Fruit fly (Drosophila melanogaster): ENCODE data around the gene Kcmf1.

dm6 chr3R:9027082-9027481 is 12.4 kb upstream of the Kcmf1 start:
- no peak for TF ChIP-seq CG32767 (GFP tag; IDR thresholded peaks at IDR 0.05)
- no peak for TF ChIP-seq CG9932 (GFP tag; IDR thresholded peaks at IDR 0.05)
- TF ChIP-seq eyg (GFP tag; optimal IDR thresholded peaks at IDR 0.05), result no peak
- no peak for TF ChIP-seq CG2199 (GFP tag; IDR thresholded peaks at IDR 0.05)
- TF ChIP-seq row (GFP tag; IDR thresholded peaks at IDR 0.05), result no peak
- no peak for TF ChIP-seq CG9727 (GFP tag; optimal IDR thresholded peaks at IDR 0.05)
- TF ChIP-seq Myb (GFP tag; optimal IDR thresholded peaks at IDR 0.05), result no peak
